Worm (Caenorhabditis elegans): Measurements from ENCODE around the gene lsm-5.
A peak's percentile ranks its signal among the peaks of the same experiment; 100 is the strongest.

Gene lsm-5

DNA sequence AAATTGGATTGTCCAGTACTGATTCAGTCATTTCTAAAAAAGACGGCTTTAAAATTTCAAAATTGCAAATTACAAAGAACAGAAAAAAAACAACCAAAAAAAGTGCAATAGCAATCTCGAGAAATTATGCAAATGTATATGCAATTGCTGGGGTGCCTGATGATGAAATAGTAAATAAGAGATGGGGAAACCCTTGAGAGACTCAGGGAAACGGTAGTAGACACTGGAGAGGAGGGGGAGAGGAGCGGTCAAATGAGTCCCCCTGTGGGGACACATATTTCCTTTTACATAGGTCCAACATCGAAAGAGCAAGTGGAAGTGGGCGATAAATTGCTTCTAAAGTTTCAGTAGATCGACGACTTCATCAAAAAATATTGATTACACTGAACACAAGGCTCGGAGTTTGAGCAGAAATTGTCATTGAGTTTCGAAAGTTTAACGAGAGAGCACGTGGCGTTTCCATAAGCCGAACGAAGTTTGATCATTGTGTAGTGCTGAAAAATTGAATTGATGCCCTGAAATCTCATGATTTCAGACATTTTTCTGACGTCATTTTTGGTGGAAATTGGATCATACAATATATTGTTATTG, 40.3 kb downstream of the lsm-5 start, which contains the start of the genes fbxa-153 and str-12:
TSS of gene fbxa-153 (minus strand) at position 35 of the 591 bp plus-strand sequence.
TSS of gene str-12 (plus strand) at position 541 of the 591 bp plus-strand sequence.
- TF ChIP-seq egl-44 (GFP tag; IDR thresholded peaks at IDR 0.05) (no peak), repo-1 (tag; optimal IDR thresholded peaks at IDR 0.05) (no peak), hmg-1.2 (GFP tag; IDR thresholded peaks at IDR 0.05) (peak; percentile 23; the same call in 1 of the 2 replicates), nhr-179 (tag; optimal IDR thresholded peaks at IDR 0.05) (no peak), let-607 (tag; optimal IDR thresholded peaks at IDR 0.05) (no peak), ceh-27 (GFP tag; optimal IDR thresholded peaks at IDR 0.05) (no peak)

DNA sequence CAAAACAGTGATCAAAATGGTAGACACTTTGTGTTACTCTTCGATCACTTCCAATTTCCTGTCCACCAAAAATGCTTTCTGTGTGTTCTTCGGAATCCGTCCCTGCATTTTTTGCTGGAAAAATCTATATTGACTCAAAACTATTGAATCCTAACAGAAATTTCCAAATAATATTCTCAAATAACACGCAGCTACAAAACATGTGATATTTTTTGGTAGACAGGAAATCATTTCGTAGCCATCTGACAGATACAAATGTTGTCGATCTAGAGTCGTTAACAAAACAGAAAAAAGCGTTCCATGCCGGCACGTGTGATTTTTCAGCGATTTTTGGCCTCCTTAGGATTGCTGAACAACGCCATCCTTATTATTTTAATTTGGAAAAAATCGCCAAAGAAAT, 42.7 kb downstream of the lsm-5 start, which contains the start of gene str-263:
TSS of gene str-263 (plus strand) at position 301 of the 400 bp plus-strand sequence.
- no peak for TF ChIP-seq nhr-179 (tag; optimal IDR thresholded peaks at IDR 0.05)
- no peak for TF ChIP-seq F23B12.7 (tag; optimal IDR thresholded peaks at IDR 0.05; ENCODE audit: insufficient read depth)
- TF ChIP-seq madf-3 (GFP tag; IDR thresholded peaks at IDR 0.05), result no peak

DNA sequence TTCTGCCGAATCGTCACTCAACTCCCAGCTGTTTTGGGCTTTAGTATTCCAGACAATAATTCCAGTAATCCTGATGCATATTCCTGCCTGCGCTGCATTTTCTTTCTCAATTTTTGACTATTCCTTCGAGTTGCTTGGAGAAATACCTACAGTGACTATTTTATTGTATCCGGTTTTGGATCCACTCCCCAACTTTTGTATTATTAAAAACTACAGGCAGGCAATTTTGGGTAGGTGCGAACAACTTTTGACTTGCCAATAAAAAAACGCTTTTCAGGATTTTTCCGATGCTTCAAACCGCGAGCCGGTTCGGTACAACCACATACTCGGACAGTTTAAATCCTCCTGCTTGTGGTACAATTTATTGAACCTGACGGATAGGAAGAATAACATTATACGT, 44.4 kb downstream of the lsm-5 start:
- no peak for TF ChIP-seq T26A5.8 (tag; optimal IDR thresholded peaks at IDR 0.05)
- no peak for TF ChIP-seq mel-28 (tag; optimal IDR thresholded peaks at IDR 0.05; ENCODE audit: borderline replicate concordance)
- no peak for TF ChIP-seq ceh-91 (GFP tag; IDR thresholded peaks at IDR 0.05)
- TF ChIP-seq repo-1 (tag; optimal IDR thresholded peaks at IDR 0.05), result no peak
- TF ChIP-seq F37B4.10 (GFP tag; IDR thresholded peaks at IDR 0.05), result no peak
- TF ChIP-seq cebp-2 (GFP tag; IDR thresholded peaks at IDR 0.05), result no peak
- no peak for TF ChIP-seq ztf-28 (GFP tag; IDR thresholded peaks at IDR 0.05)

Data from whole organism, young adult.